Worm (Caenorhabditis elegans): ENCODE measurements around the gene btb-22.

The btb-22 gene

ce11 chrII:3267815-3268214, 31.7 kb upstream of the btb-22 start (continued):
- TF ChIP-seq madf-5 (GFP tag; IDR thresholded peaks at IDR 0.05) = peak in 1 of 2 experiments; percentile 55; a peak in 1 of 4 replicates
- TF ChIP-seq aha-1 (tag) = no peak
- no peak for TF ChIP-seq nhr-25 (tag; optimal IDR thresholded peaks at IDR 0.05; ENCODE audit: borderline replicate concordance, insufficient read depth)
- TF ChIP-seq hlh-30 (tag; optimal IDR thresholded peaks at IDR 0.05; ENCODE audit: insufficient read depth) = no peak
- TF ChIP-seq ZK546.5 (tag; optimal IDR thresholded peaks at IDR 0.05) = no peak
- no peak for TF ChIP-seq unc-62 (GFP tag; optimal IDR thresholded peaks at IDR 0.05 in 1 of 2)
- TF ChIP-seq unc-62 (tag; optimal IDR thresholded peaks at IDR 0.05) = no peak
- TF ChIP-seq Y75B8A.6 (GFP tag; IDR thresholded peaks at IDR 0.05) = no peak
- TF ChIP-seq dpl-1 (GFP tag; optimal IDR thresholded peaks at IDR 0.05) = no peak
- TF ChIP-seq lim-7 (GFP tag; IDR thresholded peaks at IDR 0.05) = peak; percentile 70
- no peak for TF ChIP-seq ama-1 (optimal IDR thresholded peaks at IDR 0.05)
- TF ChIP-seq egl-43 (GFP tag; IDR thresholded peaks at IDR 0.05) = 0 out of 2 replicates have a peak, but pooled peaks have one; percentile 61
- TF ChIP-seq nhr-76 (tag; optimal IDR thresholded peaks at IDR 0.05) = no peak
- no peak for TF ChIP-seq lin-15B (tag; optimal IDR thresholded peaks at IDR 0.05)
- no peak for TF ChIP-seq php-3 (GFP tag; IDR thresholded peaks at IDR 0.05)
- TF ChIP-seq unc-130 (GFP tag; optimal IDR thresholded peaks at IDR 0.05) = no peak
- TF ChIP-seq spr-3 (GFP tag; optimal IDR thresholded peaks at IDR 0.05) = no peak
- TF ChIP-seq lin-38 (GFP tag; IDR thresholded peaks at IDR 0.05) = peak; percentile 56
- TF ChIP-seq dmd-6 (GFP tag; IDR thresholded peaks at IDR 0.05) = peak; percentile 28; the same call in 1 of the 2 replicates
- no peak for TF ChIP-seq nhr-10 (tag; optimal IDR thresholded peaks at IDR 0.05)
- TF ChIP-seq pha-4 (GFP tag; IDR thresholded peaks at IDR 0.05) = peak; percentile 53; the same call in 1 of the 2 replicates
- no peak for TF ChIP-seq pha-4 (tag; optimal IDR thresholded peaks at IDR 0.05)
- TF ChIP-seq ztf-11 (tag; optimal IDR thresholded peaks at IDR 0.05) = no peak
- no peak for TF ChIP-seq F26F4.8 (GFP tag; conservative IDR thresholded peaks at IDR 0.05)
- TF ChIP-seq ceh-62 (tag; optimal IDR thresholded peaks at IDR 0.05) = no peak
- TF ChIP-seq ceh-44 (GFP tag; IDR thresholded peaks at IDR 0.05) = 0 out of 2 replicates have a peak, but pooled peaks have one; percentile 22
- TF ChIP-seq lin-1 (GFP tag; IDR thresholded peaks at IDR 0.05) = no peak
- TF ChIP-seq pqm-1 (tag; optimal IDR thresholded peaks at IDR 0.05) = no peak
- TF ChIP-seq zfp-2 (tag; optimal IDR thresholded peaks at IDR 0.05) = no peak
- TF ChIP-seq daf-8 (GFP tag; IDR thresholded peaks at IDR 0.05) = no peak
- no peak for TF ChIP-seq set-16 (GFP tag; IDR thresholded peaks at IDR 0.05)
- no peak for TF ChIP-seq mep-1 (tag; optimal IDR thresholded peaks at IDR 0.05)
- TF ChIP-seq nhr-77 (tag; optimal IDR thresholded peaks at IDR 0.05) = no peak
- TF ChIP-seq zfp-3 (GFP tag; conservative IDR thresholded peaks at IDR 0.05) = 0 out of 2 replicates have a peak, but pooled peaks have one; percentile 43
- TF ChIP-seq F10B5.3 (tag; optimal IDR thresholded peaks at IDR 0.05) = no peak

- peak; percentile 39 for TF ChIP-seq hlh-30 (tag; optimal IDR thresholded peaks at IDR 0.05; ENCODE audit: insufficient read depth)
- TF ChIP-seq fos-1 (tag; optimal IDR thresholded peaks at IDR 0.05) = no peak
These were observed 29.0 kb upstream of the btb-22 start for ce11 chrII:3270598-3270997.

ce11 chrII:3274923-3275322, 24.6 kb upstream of the btb-22 start, which contains the start of gene F02E11.3:
Gene F02E11.3, minus strand, starts transcription at chrII:3275023.
- TF ChIP-seq pqm-1 (tag; optimal IDR thresholded peaks at IDR 0.05) (no peak), aha-1 (tag) (peak; percentile 58), ctbp-1 (GFP tag; IDR thresholded peaks at IDR 0.05) (no peak), set-16 (GFP tag; IDR thresholded peaks at IDR 0.05) (peak; percentile 45; the same call in 1 of the 2 replicates), jun-1 (tag; optimal IDR thresholded peaks at IDR 0.05) (no peak)

- TF ChIP-seq aha-1 (tag) = peak; percentile 59
- TF ChIP-seq fkh-10 (GFP tag; optimal IDR thresholded peaks at IDR 0.05) = no peak
- peak in 1 of 2 experiments; percentile 6 for TF ChIP-seq unc-62 (GFP tag; optimal IDR thresholded peaks at IDR 0.05 in 1 of 2)
- no peak for TF ChIP-seq unc-62 (tag; optimal IDR thresholded peaks at IDR 0.05)
- 0 out of 2 replicates have a peak, but pooled peaks have one; percentile 34 for TF ChIP-seq arid-1 (GFP tag; conservative IDR thresholded peaks at IDR 0.05)
These were observed 21.9 kb upstream of the btb-22 start, which contains the start of gene F02E11.4 for ce11 chrII:3277686-3278085. Gene F02E11.4, minus strand, starts transcription at chrII:3277786.
